Worm (Caenorhabditis elegans): ENCODE measurements around the gene str-252.

str-252 gene

DNA sequence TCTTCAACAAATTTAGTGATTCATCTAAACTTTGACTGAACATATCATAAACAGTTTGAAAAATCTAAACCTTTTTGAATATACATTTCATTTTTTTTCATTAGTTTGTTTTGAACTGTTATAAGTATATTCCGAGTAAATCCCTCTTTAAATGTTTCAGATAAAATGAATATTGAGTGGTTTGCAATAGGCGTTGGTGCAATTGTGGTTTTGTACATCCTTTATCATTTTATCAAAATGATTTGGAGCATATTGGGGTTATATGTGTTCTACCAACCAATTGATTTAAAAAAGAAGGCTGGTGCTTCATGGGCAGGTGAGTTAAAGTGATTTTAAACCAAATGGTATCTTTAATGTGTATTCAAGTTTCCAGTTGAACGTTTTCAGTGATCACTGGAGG is 11.8 kb upstream of the str-252 start, which contains the start of gene stdh-3:
TSS of gene stdh-3 (plus strand) at position 166 of the 400 bp plus-strand sequence.
- TF ChIP-seq nhr-71 (tag; optimal IDR thresholded peaks at IDR 0.05) (no peak), xbp-1 (tag; optimal IDR thresholded peaks at IDR 0.05) (no peak), mdl-1 (tag; optimal IDR thresholded peaks at IDR 0.05) (no peak), snu-23 (GFP tag; optimal IDR thresholded peaks at IDR 0.05) (no peak), nhr-12 (tag; optimal IDR thresholded peaks at IDR 0.05) (no peak), rnt-1 (tag; optimal IDR thresholded peaks at IDR 0.05) (no peak), lin-35 (GFP tag; optimal IDR thresholded peaks at IDR 0.05) (no peak), mep-1 (tag; optimal IDR thresholded peaks at IDR 0.05) (no peak), pax-3 (tag; optimal IDR thresholded peaks at IDR 0.05) (no peak), pag-3 (tag; optimal IDR thresholded peaks at IDR 0.05; ENCODE audit: borderline replicate concordance, insufficient read depth) (no peak), ceh-8 (GFP tag; optimal IDR thresholded peaks at IDR 0.05) (no peak), efl-3 (GFP tag; optimal IDR thresholded peaks at IDR 0.05) (no peak), Y116A8C.19 (tag; optimal IDR thresholded peaks at IDR 0.05; ENCODE audit: borderline replicate concordance) (no peak), ceh-63 (GFP tag; optimal IDR thresholded peaks at IDR 0.05) (no peak), vab-15 (tag; optimal IDR thresholded peaks at IDR 0.05) (no peak), nhr-84 (tag; optimal IDR thresholded peaks at IDR 0.05) (no peak), blmp-1 (tag; optimal IDR thresholded peaks at IDR 0.05) (no peak), ztf-4 (tag; optimal IDR thresholded peaks at IDR 0.05) (no peak)

ce11 chrV:13906166-13906565 is 10.1 kb upstream of the str-252 start, which contains the start of gene stdh-1:
Gene stdh-1, plus strand, starts transcription at chrV:13906492.
- TF ChIP-seq nhr-71 (tag; optimal IDR thresholded peaks at IDR 0.05) (peak; percentile 32), lin-14 (GFP tag; optimal IDR thresholded peaks at IDR 0.05) (peak; percentile 69), blmp-1 (tag; optimal IDR thresholded peaks at IDR 0.05) (peak; percentile 15), efl-1 (optimal IDR thresholded peaks at IDR 0.05) (peak in 1 of 2 experiments; percentile 0), efl-1 (GFP tag; optimal IDR thresholded peaks at IDR 0.05 in 1 of 2) (peak in 1 of 2 experiments; percentile 61), nhr-11 (tag; optimal IDR thresholded peaks at IDR 0.05) (no peak), egl-27 (tag; optimal IDR thresholded peaks at IDR 0.05) (no peak), nhr-90 (tag; optimal IDR thresholded peaks at IDR 0.05; ENCODE audit: poor library complexity) (no peak), ztf-4 (tag; optimal IDR thresholded peaks at IDR 0.05) (no peak), fkh-8 (tag; optimal IDR thresholded peaks at IDR 0.05) (no peak), mep-1 (tag; optimal IDR thresholded peaks at IDR 0.05) (peak; percentile 35), nhr-20 (tag; optimal IDR thresholded peaks at IDR 0.05) (no peak), snu-23 (GFP tag; optimal IDR thresholded peaks at IDR 0.05) (peak; percentile 25), efl-3 (GFP tag; optimal IDR thresholded peaks at IDR 0.05) (no peak), C16A3.4 (tag; optimal IDR thresholded peaks at IDR 0.05) (peak; percentile 5), dpl-1 (GFP tag; optimal IDR thresholded peaks at IDR 0.05) (no peak), elt-3 (tag; optimal IDR thresholded peaks at IDR 0.05) (no peak), ama-1 (optimal IDR thresholded peaks at IDR 0.05) (no peak)

DNA sequence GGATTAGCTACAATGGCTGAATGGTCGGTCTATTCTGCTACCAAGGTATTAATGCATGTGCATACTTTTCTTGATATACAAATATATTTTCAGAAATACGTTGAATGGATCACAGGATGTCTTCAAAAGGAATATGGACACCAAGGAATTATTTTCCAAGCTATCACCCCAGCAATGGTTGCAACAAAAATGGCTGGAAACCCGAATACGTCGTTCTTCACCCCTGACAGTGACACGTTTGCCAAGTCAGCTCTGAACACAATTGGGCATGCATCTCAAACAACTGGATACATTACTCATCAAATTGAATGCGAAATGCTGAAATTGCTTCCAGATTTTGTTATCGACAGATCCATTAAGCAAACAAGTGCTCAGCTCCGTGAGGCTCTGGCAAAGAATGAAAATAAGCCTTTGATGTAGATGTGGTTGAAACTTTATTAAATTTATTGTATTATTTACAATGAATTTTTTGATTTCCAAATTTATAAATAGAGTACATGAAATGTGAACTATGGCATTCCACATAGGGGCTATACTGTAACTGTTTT is 8.7 kb upstream of the str-252 start:
- TF ChIP-seq pax-3 (tag; optimal IDR thresholded peaks at IDR 0.05) (peak; percentile 82), nhr-12 (tag; optimal IDR thresholded peaks at IDR 0.05) (no peak), fos-1 (tag; optimal IDR thresholded peaks at IDR 0.05) (no peak), ama-1 (optimal IDR thresholded peaks at IDR 0.05) (peak; percentile 96), lin-14 (GFP tag; optimal IDR thresholded peaks at IDR 0.05) (no peak), pag-3 (tag; optimal IDR thresholded peaks at IDR 0.05; ENCODE audit: borderline replicate concordance, insufficient read depth) (no peak), hpl-2 (GFP tag; optimal IDR thresholded peaks at IDR 0.05) (peak; percentile 23), lir-3 (tag; optimal IDR thresholded peaks at IDR 0.05; ENCODE audit: poor library complexity) (peak; percentile 47), dpl-1 (GFP tag; optimal IDR thresholded peaks at IDR 0.05) (peak in 1 of 3 experiments; percentile 6), lin-39 (tag; optimal IDR thresholded peaks at IDR 0.05) (no peak), nhr-47 (tag; optimal IDR thresholded peaks at IDR 0.05) (peak; percentile 52), alr-1 (tag; optimal IDR thresholded peaks at IDR 0.05; ENCODE audit: borderline replicate concordance) (no peak), aha-1 (tag; optimal IDR thresholded peaks at IDR 0.05) (no peak), lin-35 (GFP tag; optimal IDR thresholded peaks at IDR 0.05) (peak in 1 of 2 experiments; percentile 67), nhr-71 (tag; optimal IDR thresholded peaks at IDR 0.05) (peak; percentile 38), unc-130 (tag; optimal IDR thresholded peaks at IDR 0.05) (no peak), lsy-2 (tag; optimal IDR thresholded peaks at IDR 0.05) (peak in 1 of 2 experiments; percentile 45), nhr-84 (tag; optimal IDR thresholded peaks at IDR 0.05) (no peak), nhr-90 (tag; optimal IDR thresholded peaks at IDR 0.05; ENCODE audit: poor library complexity) (peak; percentile 64), nhr-19 (GFP tag; conservative IDR thresholded peaks at IDR 0.05) (peak; percentile 54), C16A3.4 (tag; optimal IDR thresholded peaks at IDR 0.05) (peak; percentile 41), fkh-10 (GFP tag; optimal IDR thresholded peaks at IDR 0.05) (no peak), blmp-1 (tag; optimal IDR thresholded peaks at IDR 0.05) (no peak), nhr-20 (tag; optimal IDR thresholded peaks at IDR 0.05) (peak; percentile 7), tbx-2 (tag; optimal IDR thresholded peaks at IDR 0.05) (no peak), ceh-90 (tag; optimal IDR thresholded peaks at IDR 0.05) (no peak), nhr-85 (tag) (peak; percentile 11), skn-1 (tag; optimal IDR thresholded peaks at IDR 0.05) (no peak), lin-13 (GFP tag; optimal IDR thresholded peaks at IDR 0.05) (no peak)
